Worm (Caenorhabditis elegans): ENCODE data around the gene gst-18.

- TF ChIP-seq unc-39 (tag; optimal IDR thresholded peaks at IDR 0.05) (no peak), nhr-11 (tag; optimal IDR thresholded peaks at IDR 0.05) (no peak), nhr-12 (tag; optimal IDR thresholded peaks at IDR 0.05) (no peak), lin-13 (GFP tag; optimal IDR thresholded peaks at IDR 0.05) (no peak), unc-55 (GFP tag; optimal IDR thresholded peaks at IDR 0.05) (no peak), aly-2 (tag; optimal IDR thresholded peaks at IDR 0.05) (no peak)
Measured at ce11 chrII:13664416-13664815, 33.7 kb upstream of the gst-18 start.

Data from whole organism, L2 larva.